Worm (Caenorhabditis elegans): ENCODE results near the gene mrps-31.

Gene mrps-31

DNA sequence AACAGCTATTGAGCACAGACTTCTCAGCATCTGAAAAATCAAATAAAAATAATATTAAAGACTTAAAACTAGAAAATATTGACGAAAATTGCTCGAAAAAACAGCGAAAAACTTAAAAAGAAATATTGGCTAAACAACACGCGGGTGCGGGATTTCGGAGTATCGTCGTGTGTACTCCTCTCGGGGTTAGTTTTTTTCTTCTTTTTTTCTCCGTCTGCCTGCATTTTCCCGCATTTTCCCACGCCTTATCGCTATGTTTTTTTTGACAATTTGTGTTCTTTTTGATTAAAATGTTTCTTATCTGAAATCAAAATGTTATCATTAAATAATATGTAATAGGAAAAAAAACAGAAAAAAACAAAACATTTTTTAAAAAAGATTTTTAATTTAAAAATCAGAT is at the start of gene mrps-31 (continued):
- peak; percentile 42 for TF ChIP-seq C16A3.4 (tag; optimal IDR thresholded peaks at IDR 0.05)
- TF ChIP-seq alr-1 (tag; optimal IDR thresholded peaks at IDR 0.05; ENCODE audit: borderline replicate concordance), result no peak
- TF ChIP-seq dsc-1 (tag; optimal IDR thresholded peaks at IDR 0.05), result peak; percentile 34
- no peak for TF ChIP-seq pax-3 (tag; optimal IDR thresholded peaks at IDR 0.05)
- no peak for TF ChIP-seq ama-1 (optimal IDR thresholded peaks at IDR 0.05)
- no peak for TF ChIP-seq nhr-28 (tag; optimal IDR thresholded peaks at IDR 0.05)
- peak; percentile 59 for TF ChIP-seq xbp-1 (tag; optimal IDR thresholded peaks at IDR 0.05)
- TF ChIP-seq egl-13 (tag; optimal IDR thresholded peaks at IDR 0.05), result no peak
- no peak for TF ChIP-seq fos-1 (tag; optimal IDR thresholded peaks at IDR 0.05)
- no peak for TF ChIP-seq C34B4.2 (tag; optimal IDR thresholded peaks at IDR 0.05)
- TF ChIP-seq elt-2 (tag; optimal IDR thresholded peaks at IDR 0.05), result peak; percentile 94
- TF ChIP-seq hpl-2 (GFP tag; optimal IDR thresholded peaks at IDR 0.05), result no peak
- peak; percentile 24 to 58 (median 57) for TF ChIP-seq dpl-1 (GFP tag; optimal IDR thresholded peaks at IDR 0.05)
- no peak for TF ChIP-seq nhr-12 (tag; optimal IDR thresholded peaks at IDR 0.05)
- TF ChIP-seq irx-1 (tag; optimal IDR thresholded peaks at IDR 0.05), result no peak
- peak; percentile 49 to 60 for TF ChIP-seq efl-1 (optimal IDR thresholded peaks at IDR 0.05)
- peak; percentile 61 to 96 for TF ChIP-seq efl-1 (GFP tag; optimal IDR thresholded peaks at IDR 0.05 in 1 of 2)
- TF ChIP-seq mab-9 (GFP tag; IDR thresholded peaks at IDR 0.05), result no peak
- TF ChIP-seq aly-2 (tag; optimal IDR thresholded peaks at IDR 0.05), result no peak
- TF ChIP-seq isw-1 (GFP tag; IDR thresholded peaks at IDR 0.05), result no peak
- TF ChIP-seq nhr-47 (tag; optimal IDR thresholded peaks at IDR 0.05), result peak; percentile 65
- TF ChIP-seq lin-13 (GFP tag; optimal IDR thresholded peaks at IDR 0.05), result peak; percentile 4
- peak; percentile 64 for TF ChIP-seq nhr-90 (tag; optimal IDR thresholded peaks at IDR 0.05; ENCODE audit: poor library complexity)
- peak; percentile 58 for TF ChIP-seq pqm-1 (tag; optimal IDR thresholded peaks at IDR 0.05)
- peak; percentile 21; the same call in 1 of the 2 replicates for TF ChIP-seq nhr-19 (GFP tag; conservative IDR thresholded peaks at IDR 0.05)
- TF ChIP-seq jun-1 (tag; optimal IDR thresholded peaks at IDR 0.05), result peak; percentile 24
- no peak for TF ChIP-seq aha-1 (tag; optimal IDR thresholded peaks at IDR 0.05)
- TF ChIP-seq unc-62 (GFP tag; optimal IDR thresholded peaks at IDR 0.05), result no peak
- TF ChIP-seq lin-15B (tag; optimal IDR thresholded peaks at IDR 0.05), result peak; percentile 52
- no peak for TF ChIP-seq snpc-4 (tag; optimal IDR thresholded peaks at IDR 0.05)
- no peak for TF ChIP-seq ceh-88 (GFP tag; IDR thresholded peaks at IDR 0.05)
- TF ChIP-seq sox-4 (tag; optimal IDR thresholded peaks at IDR 0.05), result no peak

DNA sequence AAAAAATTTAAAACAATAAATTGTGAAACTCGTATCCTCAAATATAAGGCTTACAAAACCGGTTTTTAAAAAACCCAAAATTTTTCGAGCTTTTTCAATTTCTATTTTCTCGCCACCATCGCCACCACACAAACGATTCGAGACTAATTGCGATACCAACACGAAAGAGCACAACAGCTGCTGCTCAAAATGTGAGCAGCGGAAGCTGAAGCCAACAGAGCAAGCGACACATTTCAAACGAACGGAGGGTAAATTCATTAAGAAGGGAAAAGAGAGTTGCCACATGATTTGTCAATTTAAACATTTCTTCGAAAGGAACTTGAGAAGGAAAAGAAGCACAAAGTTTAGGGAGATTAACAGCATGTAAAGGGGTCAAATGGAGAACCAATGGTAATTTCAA is 48.9 kb upstream of the mrps-31 start:
- TF ChIP-seq efl-3 (GFP tag; optimal IDR thresholded peaks at IDR 0.05), result no peak
- TF ChIP-seq hlh-17 (GFP tag; optimal IDR thresholded peaks at IDR 0.05; ENCODE audit: borderline replicate concordance), result no peak
- no peak for TF ChIP-seq alr-1 (tag; optimal IDR thresholded peaks at IDR 0.05; ENCODE audit: borderline replicate concordance)
- TF ChIP-seq unc-130 (tag; optimal IDR thresholded peaks at IDR 0.05), result no peak
- TF ChIP-seq fkh-10 (GFP tag; optimal IDR thresholded peaks at IDR 0.05), result no peak
- TF ChIP-seq lin-14 (GFP tag; optimal IDR thresholded peaks at IDR 0.05), result peak; percentile 47
- TF ChIP-seq lin-39 (tag; optimal IDR thresholded peaks at IDR 0.05), result no peak
- no peak for TF ChIP-seq ets-5 (GFP tag; IDR thresholded peaks at IDR 0.05)

DNA sequence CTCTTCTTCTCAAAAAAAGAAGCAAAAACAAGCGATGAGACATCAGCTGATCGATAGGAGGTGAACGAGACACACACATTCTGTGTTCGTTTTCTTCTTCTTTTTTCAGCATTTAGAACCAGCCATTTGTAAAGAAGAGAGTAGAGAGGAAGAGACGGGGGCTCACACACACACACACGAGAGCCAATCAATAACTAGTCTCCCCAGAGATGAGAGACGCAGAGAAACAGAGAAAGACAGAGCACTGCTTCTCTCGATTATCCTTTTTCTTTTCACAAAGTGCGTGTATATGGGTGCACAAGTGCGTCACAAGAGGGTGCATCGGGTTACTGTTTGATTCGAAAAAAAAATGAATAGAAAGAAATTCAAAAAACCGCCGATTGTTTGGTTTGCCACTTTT is 47.2 kb upstream of the mrps-31 start:
- TF ChIP-seq lin-14 (GFP tag; optimal IDR thresholded peaks at IDR 0.05) (peak; percentile 89), tlp-1 (tag; optimal IDR thresholded peaks at IDR 0.05) (no peak), ceh-82 (tag; optimal IDR thresholded peaks at IDR 0.05) (peak; percentile 49 to 65 (median 55)), ceh-88 (GFP tag; IDR thresholded peaks at IDR 0.05) (no peak), pag-3 (tag; optimal IDR thresholded peaks at IDR 0.05; ENCODE audit: borderline replicate concordance, insufficient read depth) (no peak), F16B12.6 (tag; optimal IDR thresholded peaks at IDR 0.05) (peak; percentile 35), pqm-1 (tag; optimal IDR thresholded peaks at IDR 0.05) (no peak), unc-130 (tag; optimal IDR thresholded peaks at IDR 0.05) (no peak), Y116A8C.19 (tag; optimal IDR thresholded peaks at IDR 0.05; ENCODE audit: borderline replicate concordance) (no peak), fkh-10 (GFP tag; optimal IDR thresholded peaks at IDR 0.05) (peak; percentile 23), nhr-84 (tag; optimal IDR thresholded peaks at IDR 0.05) (no peak), unc-98 (GFP tag; IDR thresholded peaks at IDR 0.05) (no peak), nhr-76 (tag; optimal IDR thresholded peaks at IDR 0.05) (no peak), nhr-12 (tag; optimal IDR thresholded peaks at IDR 0.05) (no peak), ceh-8 (GFP tag; optimal IDR thresholded peaks at IDR 0.05) (no peak), mep-1 (tag; optimal IDR thresholded peaks at IDR 0.05) (peak; percentile 53), dsc-1 (tag; optimal IDR thresholded peaks at IDR 0.05) (peak; percentile 71), efl-1 (optimal IDR thresholded peaks at IDR 0.05) (peak; percentile 64), efl-1 (GFP tag; optimal IDR thresholded peaks at IDR 0.05 in 1 of 2) (peak; percentile 24 to 94), pax-3 (tag; optimal IDR thresholded peaks at IDR 0.05) (no peak), unc-30 (tag; optimal IDR thresholded peaks at IDR 0.05) (no peak), ceh-90 (tag; optimal IDR thresholded peaks at IDR 0.05) (no peak)
